Fruit fly (Drosophila melanogaster): ENCODE results near the gene CG32270.
A peak's percentile ranks its signal among the peaks of the same experiment; 100 is the strongest.

The CG32270 gene

DNA sequence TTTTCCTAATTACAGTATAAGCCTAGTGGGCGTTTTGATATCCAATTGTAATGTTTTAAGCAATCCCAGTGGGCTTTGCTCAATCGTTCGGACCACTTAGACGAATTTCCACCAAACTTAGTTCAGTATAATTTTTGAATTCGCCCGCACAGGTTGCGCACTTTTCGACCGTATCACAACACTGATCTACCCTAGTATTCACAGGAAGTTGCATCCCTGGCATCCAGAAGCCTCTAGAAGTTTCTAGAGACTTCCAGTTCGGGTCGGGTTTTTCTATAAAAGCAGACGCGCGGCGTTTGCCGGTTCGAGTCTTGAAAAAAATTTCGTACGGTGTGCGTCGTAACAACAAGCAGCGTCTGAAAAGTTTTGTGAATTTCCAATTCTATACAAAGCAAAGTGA, 15.9 kb downstream of the CG32270 start, which contains the start of gene Hsp83 (continued):
- TF ChIP-seq nom (GFP tag; optimal IDR thresholded peaks at IDR 0.05) (peak; percentile 99), CG9437 (GFP tag; optimal IDR thresholded peaks at IDR 0.05) (peak; percentile 91), slbo (GFP tag; IDR thresholded peaks at IDR 0.05) (peak; percentile 84), vfl (GFP tag; optimal IDR thresholded peaks at IDR 0.05) (peak; percentile 90), CG1024 (GFP tag; IDR thresholded peaks at IDR 0.05) (peak; percentile 92), dati (GFP tag; IDR thresholded peaks at IDR 0.05) (peak; percentile 88), CG2129 (GFP tag; IDR thresholded peaks at IDR 0.05; ENCODE audit: partially characterized antibody) (no peak), Sry-δ (GFP tag; optimal IDR thresholded peaks at IDR 0.05) (no peak), CG16813 (GFP tag; IDR thresholded peaks at IDR 0.05; ENCODE audit: partially characterized antibody) (no peak), Vsx1 (GFP tag; optimal IDR thresholded peaks at IDR 0.05) (peak; percentile 97), CG4360 (GFP tag; IDR thresholded peaks at IDR 0.05) (peak; percentile 74), ash1 (GFP tag; optimal IDR thresholded peaks at IDR 0.05) (peak; percentile 99), CG11504 (tag; optimal IDR thresholded peaks at IDR 0.05) (peak; percentile 85), Doc2 (GFP tag; IDR thresholded peaks at IDR 0.05) (0 out of 2 replicates have a peak, but pooled peaks have one; percentile 33), CG33213 (GFP tag; optimal IDR thresholded peaks at IDR 0.05) (peak; percentile 98), zen2 (GFP tag; IDR thresholded peaks at IDR 0.05; ENCODE audit: partially characterized antibody) (no peak; the same call in 2 of the 3 replicates), CG7963 (GFP tag; IDR thresholded peaks at IDR 0.05; ENCODE audit: partially characterized antibody) (no peak), CG18262 (tag; optimal IDR thresholded peaks at IDR 0.05) (peak; percentile 83), zfh1 (GFP tag; IDR thresholded peaks at IDR 0.05) (peak; percentile 97), ftz-f1 (GFP tag; optimal IDR thresholded peaks at IDR 0.05) (peak; percentile 80), Drgx (GFP tag; IDR thresholded peaks at IDR 0.05) (peak; percentile 87), Mrtf (GFP tag; IDR thresholded peaks at IDR 0.05) (peak; percentile 78; the same call in 2 of the 3 replicates), CG31365 (tag; optimal IDR thresholded peaks at IDR 0.05) (peak; percentile 95), CG4404 (GFP tag; IDR thresholded peaks at IDR 0.05) (peak; percentile 26; the same call in 1 of the 2 replicates), prd (optimal IDR thresholded peaks at IDR 0.05) (no peak), prd (GFP tag; IDR thresholded peaks at IDR 0.05) (peak; percentile 71), slou (GFP tag; optimal IDR thresholded peaks at IDR 0.05) (peak; percentile 81), GATAe (GFP tag; conservative IDR thresholded peaks at IDR 0.05) (no peak; the same call in 1 of the 2 replicates), Adf1 (GFP tag; IDR thresholded peaks at IDR 0.05) (peak; percentile 77), CG17359 (tag; optimal IDR thresholded peaks at IDR 0.05) (peak; percentile 95), CG8388 (GFP tag; optimal IDR thresholded peaks at IDR 0.05) (peak; percentile 89), CG3065 (GFP tag; optimal IDR thresholded peaks at IDR 0.05) (peak; percentile 94), Kr (GFP tag; optimal IDR thresholded peaks at IDR 0.05) (peak; percentile 94), pb (GFP tag; optimal IDR thresholded peaks at IDR 0.05) (peak; percentile 96), trh (GFP tag; optimal IDR thresholded peaks at IDR 0.05) (peak; percentile 75), CG8765 (GFP tag; IDR thresholded peaks at IDR 0.05) (no peak), Atf6 (GFP tag; IDR thresholded peaks at IDR 0.05) (peak; percentile 95), Neu2 (GFP tag; optimal IDR thresholded peaks at IDR 0.05; ENCODE audit: borderline replicate concordance) (peak; percentile 59), CG17612 (GFP tag; IDR thresholded peaks at IDR 0.05) (peak; percentile 85), CG6689 (GFP tag; IDR thresholded peaks at IDR 0.05) (peak; percentile 81), zf30C (GFP tag; optimal IDR thresholded peaks at IDR 0.05) (peak; percentile 84), ap (GFP tag; IDR thresholded peaks at IDR 0.05) (peak; percentile 88), HHEX (GFP tag; optimal IDR thresholded peaks at IDR 0.05) (peak; percentile 99), CG14050 (GFP tag; IDR thresholded peaks at IDR 0.05) (peak; percentile 92), kni (GFP tag; optimal IDR thresholded peaks at IDR 0.05) (peak; percentile 99), YL-1 (GFP tag; optimal IDR thresholded peaks at IDR 0.05) (peak; percentile 100), B-H1 (GFP tag; IDR thresholded peaks at IDR 0.05) (peak; percentile 82; the same call in 2 of the 3 replicates), ind (GFP tag; optimal IDR thresholded peaks at IDR 0.05) (peak; percentile 84), Fer2 (tag; optimal IDR thresholded peaks at IDR 0.05) (peak; percentile 91), HLH4C (GFP tag; IDR thresholded peaks at IDR 0.05; ENCODE audit: partially characterized antibody) (no peak), BtbVII (GFP tag; optimal IDR thresholded peaks at IDR 0.05) (peak; percentile 99)
